Fruit fly (Drosophila melanogaster): ENCODE data around the gene SuUR.

SuUR gene

dm6 chr3L:11064689-11065088, at the start of gene SuUR, which contains the start of the genes CG32075 and CG45101:
Gene SuUR, plus strand, starts transcription at chr3L:11064991.
Gene CG32075, minus strand, starts transcription at chr3L:11064941.
Gene CG45101, plus strand, starts transcription at chr3L:11064991.
- TF ChIP-seq CTCF (optimal IDR thresholded peaks at IDR 0.05) (no peak), CG8478 (optimal IDR thresholded peaks at IDR 0.05) (no peak)

dm6 chr3L:11015203-11015602, 49.6 kb upstream of the SuUR start:
- TF ChIP-seq CTCF (optimal IDR thresholded peaks at IDR 0.05): no peak
- no peak for TF ChIP-seq CG8478 (optimal IDR thresholded peaks at IDR 0.05)

dm6 chr3L:11020058-11020457, 44.7 kb upstream of the SuUR start:
- TF ChIP-seq CG8478 (optimal IDR thresholded peaks at IDR 0.05) (no peak), CTCF (optimal IDR thresholded peaks at IDR 0.05) (no peak)

dm6 chr3L:11021958-11022357, 42.8 kb upstream of the SuUR start:
- TF ChIP-seq CG8478 (optimal IDR thresholded peaks at IDR 0.05) (no peak), CTCF (optimal IDR thresholded peaks at IDR 0.05) (no peak)

- TF ChIP-seq CTCF (optimal IDR thresholded peaks at IDR 0.05) (no peak), CG8478 (optimal IDR thresholded peaks at IDR 0.05) (no peak)
Observed at dm6 chr3L:11023235-11023634, 41.6 kb upstream of the SuUR start, which contains the start of gene Fad2. Gene Fad2, plus strand, starts transcription at chr3L:11023535.

- TF ChIP-seq CG8478 (optimal IDR thresholded peaks at IDR 0.05): no peak
- TF ChIP-seq CTCF (optimal IDR thresholded peaks at IDR 0.05): no peak
Observed at dm6 chr3L:11025261-11025660, 39.5 kb upstream of the SuUR start, which contains the start of gene CG32079. Gene CG32079, plus strand, starts transcription at chr3L:11025561.

- no peak for TF ChIP-seq CTCF (optimal IDR thresholded peaks at IDR 0.05)
- TF ChIP-seq CG8478 (optimal IDR thresholded peaks at IDR 0.05): no peak
Observed at dm6 chr3L:11027279-11027678, 37.5 kb upstream of the SuUR start, which contains the start of gene CG32081. Gene CG32081, plus strand, starts transcription at chr3L:11027579.

dm6 chr3L:11031784-11032183, 33.0 kb upstream of the SuUR start:
- no peak for TF ChIP-seq CG8478 (optimal IDR thresholded peaks at IDR 0.05)
- no peak for TF ChIP-seq CTCF (optimal IDR thresholded peaks at IDR 0.05)

dm6 chr3L:11033327-11033975, 31.3 kb upstream of the SuUR start:
- no peak for TF ChIP-seq CTCF (optimal IDR thresholded peaks at IDR 0.05)
- TF ChIP-seq CG8478 (optimal IDR thresholded peaks at IDR 0.05): no peak

- TF ChIP-seq CTCF (optimal IDR thresholded peaks at IDR 0.05) (no peak), CG8478 (optimal IDR thresholded peaks at IDR 0.05) (no peak)
Observed at dm6 chr3L:11035039-11035438, 29.8 kb upstream of the SuUR start.

- TF ChIP-seq CTCF (optimal IDR thresholded peaks at IDR 0.05) (peak; percentile 88 to 91), CG8478 (optimal IDR thresholded peaks at IDR 0.05) (no peak)
Observed at dm6 chr3L:11041193-11041592, 23.6 kb upstream of the SuUR start.

dm6 chr3L:11043650-11044049, 21.1 kb upstream of the SuUR start:
- no peak for TF ChIP-seq CTCF (optimal IDR thresholded peaks at IDR 0.05)
- no peak for TF ChIP-seq CG8478 (optimal IDR thresholded peaks at IDR 0.05)

dm6 chr3L:11045009-11045408, 19.8 kb upstream of the SuUR start:
- TF ChIP-seq CTCF (optimal IDR thresholded peaks at IDR 0.05) (no peak), CG8478 (optimal IDR thresholded peaks at IDR 0.05) (no peak)

dm6 chr3L:11046559-11046958, 18.2 kb upstream of the SuUR start:
- TF ChIP-seq CG8478 (optimal IDR thresholded peaks at IDR 0.05) (no peak), CTCF (optimal IDR thresholded peaks at IDR 0.05) (no peak)

dm6 chr3L:11047877-11048276, 16.9 kb upstream of the SuUR start:
- TF ChIP-seq CG8478 (optimal IDR thresholded peaks at IDR 0.05) (no peak), CTCF (optimal IDR thresholded peaks at IDR 0.05) (peak; percentile 98 to 99)

dm6 chr3L:11049414-11049813, 15.4 kb upstream of the SuUR start:
- TF ChIP-seq CTCF (optimal IDR thresholded peaks at IDR 0.05) (no peak), CG8478 (optimal IDR thresholded peaks at IDR 0.05) (no peak)

dm6 chr3L:11051271-11051670, 13.5 kb upstream of the SuUR start, which contains the start of gene CG43693:
Gene CG43693, minus strand, starts transcription at chr3L:11051371.
- TF ChIP-seq CTCF (optimal IDR thresholded peaks at IDR 0.05) (no peak), CG8478 (optimal IDR thresholded peaks at IDR 0.05) (no peak)
